Fruit fly (Drosophila melanogaster) whole organism, embryonic: ENCODE results near the gene CG43230.

Experiments used
- ATbp ChIP-seq: fragments of 200-800 bp; sonication (Bioruptor generic); optimal IDR thresholded peaks from 2 replicates; lab custom pipeline; 2017; ENCODE audit warnings: missing biosample characterization, mild to moderate bottlenecking, missing genetic modification characterization, missing genetic modification reagents
- Antp ChIP-seq: fragments of 200-800 bp; sonication (Bioruptor generic); optimal IDR thresholded peaks from 3 replicates; lab custom pipeline; 2016; ENCODE audit warnings: missing biosample characterization, missing genetic modification characterization
- B-H1 ChIP-seq: fragments of 200-800 bp; sonication (Bioruptor generic); IDR thresholded peaks from 3 replicates; pipeline ENCODE4 v1.3.6; 2022; ENCODE audit warnings: missing biosample characterization, missing genetic modification characterization
- CG10267 ChIP-seq: fragments of 200-800 bp; sonication (Bioruptor generic); optimal IDR thresholded peaks from 2 replicates; lab custom pipeline; 2018; ENCODE audit warnings: missing biosample characterization, mild to moderate bottlenecking, missing genetic modification characterization, moderate library complexity
- CG10431 ChIP-seq: fragments of 200-800 bp; sonication (Bioruptor generic); optimal IDR thresholded peaks from 3 replicates; lab custom pipeline; 2018; ENCODE audit warnings: missing biosample characterization, mild to moderate bottlenecking, missing genetic modification characterization
- CG12236 ChIP-seq: fragments of 200-800 bp; sonication (Bioruptor generic); optimal IDR thresholded peaks from 2 replicates; lab custom pipeline; 2016; ENCODE audit warnings: missing biosample characterization, missing genetic modification characterization
- CG13424 ChIP-seq: fragments of 200-800 bp; sonication (Bioruptor generic); optimal IDR thresholded peaks from 2 replicates; lab custom pipeline; 2019; ENCODE audit warnings: missing biosample characterization, mild to moderate bottlenecking, missing genetic modification characterization, moderate library complexity
- CG15479 ChIP-seq: fragments of 200-800 bp; sonication (Bioruptor generic); optimal IDR thresholded peaks from 3 replicates; lab custom pipeline; 2019; ENCODE audit warnings: missing biosample characterization, mild to moderate bottlenecking, missing genetic modification characterization, moderate library complexity
- CG15696 ChIP-seq: fragments of 200-800 bp; sonication (Bioruptor generic); optimal IDR thresholded peaks from 2 replicates; lab custom pipeline; 2019; ENCODE audit warnings: missing biosample characterization, mild to moderate bottlenecking, missing genetic modification characterization, moderate library complexity
- CG1647 ChIP-seq: fragments of 200-800 bp; sonication (Bioruptor generic); optimal IDR thresholded peaks from 3 replicates; lab custom pipeline; 2016; ENCODE audit warnings: missing biosample characterization, missing genetic modification characterization
- CG2678 ChIP-seq: fragments of 200-800 bp; sonication (Bioruptor generic); optimal IDR thresholded peaks from 3 replicates; lab custom pipeline; 2019; ENCODE audit warnings: missing biosample characterization, mild to moderate bottlenecking, missing genetic modification characterization, moderate library complexity
- CG30020 ChIP-seq: fragments of 200-800 bp; optimal IDR thresholded peaks from 2 replicates; lab custom pipeline; 2019; ENCODE audit warnings: missing biosample characterization, mild to moderate bottlenecking, missing genetic modification characterization, moderate library complexity
- CG30431 ChIP-seq: fragments of 200-800 bp; sonication (Bioruptor generic); optimal IDR thresholded peaks from 2 replicates; lab custom pipeline; 2017; ENCODE audit warnings: missing biosample characterization, missing genetic modification characterization
- CG32532 ChIP-seq: fragments of 200-800 bp; sonication (Bioruptor generic); IDR thresholded peaks from 2 replicates; pipeline ENCODE4 v1.3.6; 2022; ENCODE audit warnings: missing biosample characterization, missing genetic modification characterization
- CG4282 ChIP-seq: fragments of 200-800 bp; sonication (Bioruptor generic); optimal IDR thresholded peaks from 2 replicates; lab custom pipeline; 2016; ENCODE audit warnings: missing biosample characterization, missing genetic modification characterization
- CG4730 ChIP-seq: fragments of 200-800 bp; sonication (Bioruptor generic); IDR thresholded peaks from 2 replicates; pipeline ENCODE4 v1.3.6; 2022; ENCODE audit warnings: missing biosample characterization, missing genetic modification characterization
- CG5180 ChIP-seq: fragments of 200-800 bp; sonication (Bioruptor generic); optimal IDR thresholded peaks from 3 replicates; lab custom pipeline; 2017; ENCODE audit warnings: missing biosample characterization, missing genetic modification characterization, mild to moderate bottlenecking, moderate library complexity, missing genetic modification reagents
- CG7963 ChIP-seq: fragments of 200-800 bp; sonication (Bioruptor generic); IDR thresholded peaks from 3 replicates; pipeline ENCODE4 v1.3.6; 2022; ENCODE audit warnings: missing biosample characterization, missing genetic modification characterization; ENCODE audit not compliant: partially characterized antibody
- CG8281 ChIP-seq: fragments of 200-800 bp; sonication (Bioruptor generic); optimal IDR thresholded peaks from 2 replicates; lab custom pipeline; 2018; ENCODE audit warnings: missing biosample characterization, mild to moderate bottlenecking, missing genetic modification characterization, moderate library complexity
- CG8924 ChIP-seq: fragments of 200-800 bp; optimal IDR thresholded peaks from 3 replicates; lab custom pipeline; 2019; ENCODE audit warnings: missing biosample characterization, mild to moderate bottlenecking, missing genetic modification characterization, moderate library complexity
- D19B ChIP-seq: fragments of 200-800 bp; sonication (Bioruptor generic); optimal IDR thresholded peaks from 2 replicates; lab custom pipeline; 2017; ENCODE audit warnings: missing biosample characterization, mild to moderate bottlenecking, missing genetic modification characterization
- Dip2 ChIP-seq: fragments of 200-800 bp; sonication (Bioruptor generic); IDR thresholded peaks from 2 replicates; pipeline ENCODE4 v1.3.6; 2022; ENCODE audit warnings: missing biosample characterization, missing genetic modification characterization
- Fer2 ChIP-seq: fragments of 200-800 bp; sonication (Bioruptor generic); optimal IDR thresholded peaks from 2 replicates; lab custom pipeline; 2018; ENCODE audit warnings: missing biosample characterization, mild to moderate bottlenecking, missing genetic modification characterization, moderate library complexity
- Hmr ChIP-seq: fragments of 200-800 bp; sonication (Bioruptor generic); optimal IDR thresholded peaks from 3 replicates; lab custom pipeline; 2017; ENCODE audit warnings: mild to moderate bottlenecking, missing biosample characterization, missing genetic modification reagents, missing genetic modification characterization
- Hsf ChIP-seq: fragments of 200-800 bp; sonication (Bioruptor generic); optimal IDR thresholded peaks from 3 replicates; lab custom pipeline; 2016; ENCODE audit warnings: missing biosample characterization, missing genetic modification characterization
- Mad ChIP-seq: fragments of 200-800 bp; sonication (Bioruptor generic); optimal IDR thresholded peaks from 2 replicates; lab custom pipeline; 2016; ENCODE audit warnings: missing biosample characterization, missing genetic modification characterization
- Myb ChIP-seq: fragments of 200-800 bp; sonication (Bioruptor generic); optimal IDR thresholded peaks from 2 replicates; lab custom pipeline; 2016; ENCODE audit warnings: missing biosample characterization, missing genetic modification characterization
- Usf ChIP-seq: fragments of 200-800 bp; sonication (Bioruptor generic); optimal IDR thresholded peaks from 2 replicates; lab custom pipeline; 2017; ENCODE audit warnings: missing genotype, missing biosample characterization, missing genetic modification characterization
- ato ChIP-seq: fragments of 200-800 bp; sonication (Bioruptor generic); IDR thresholded peaks from 2 replicates; pipeline ENCODE4 v1.3.6; 2022; ENCODE audit warnings: missing biosample characterization, missing genetic modification characterization; ENCODE audit not compliant: partially characterized antibody
- caup ChIP-seq: fragments of 200-800 bp; sonication (Bioruptor generic); optimal IDR thresholded peaks from 3 replicates; lab custom pipeline; 2017; ENCODE audit warnings: missing biosample characterization, mild to moderate bottlenecking, missing genetic modification characterization, moderate library complexity; ENCODE audit not compliant: severe bottlenecking
- crc ChIP-seq: fragments of 200-800 bp; sonication (Bioruptor generic); optimal IDR thresholded peaks from 2 replicates; lab custom pipeline; 2016; ENCODE audit warnings: missing biosample characterization, missing genetic modification characterization
- dimm ChIP-seq: fragments of 200-800 bp; sonication (Bioruptor generic); IDR thresholded peaks from 2 replicates; pipeline ENCODE4 v1.3.6; 2022; ENCODE audit warnings: missing biosample characterization, missing genetic modification characterization
- dm ChIP-seq: fragments of 200-800 bp; sonication (Bioruptor generic); optimal IDR thresholded peaks from 3 replicates; lab custom pipeline; 2016; ENCODE audit warnings: missing biosample characterization, missing genetic modification characterization
- dmrt99B ChIP-seq: fragments of 200-800 bp; sonication (Bioruptor generic); optimal IDR thresholded peaks from 2 replicates; lab custom pipeline; 2018; ENCODE audit warnings: missing biosample characterization, mild to moderate bottlenecking, missing genetic modification characterization, moderate library complexity
- en ChIP-seq: fragments of 200-800 bp; sonication (Bioruptor generic); optimal IDR thresholded peaks from 2 replicates; lab custom pipeline; 2016; ENCODE audit warnings: missing biosample characterization, missing genetic modification characterization
- exex ChIP-seq: fragments of 200-800 bp; sonication (Bioruptor generic); optimal IDR thresholded peaks from 4 replicates; lab custom pipeline; 2018; ENCODE audit warnings: missing biosample characterization, mild to moderate bottlenecking, missing genetic modification characterization, moderate library complexity
- gem ChIP-seq: fragments of 200-800 bp; sonication (Bioruptor generic); optimal IDR thresholded peaks from 2 replicates; lab custom pipeline; 2019; ENCODE audit warnings: missing biosample characterization, mild to moderate bottlenecking, missing genetic modification characterization, moderate library complexity
- lab ChIP-seq: fragments of 200-800 bp; sonication (Bioruptor generic); optimal IDR thresholded peaks from 3 replicates; lab custom pipeline; 2017; ENCODE audit warnings: missing biosample characterization, missing genetic modification characterization, mild to moderate bottlenecking, moderate library complexity, missing genetic modification reagents
- nerfin-1 ChIP-seq: fragments of 200-800 bp; sonication (Bioruptor generic); optimal IDR thresholded peaks from 3 replicates; lab custom pipeline; 2019; ENCODE audit warnings: missing biosample characterization, mild to moderate bottlenecking, missing genetic modification characterization, moderate library complexity
- odd ChIP-seq: fragments of 200-800 bp; sonication (Bioruptor generic); optimal IDR thresholded peaks from 2 replicates; lab custom pipeline; 2017; ENCODE audit warnings: missing biosample characterization, mild to moderate bottlenecking, missing genetic modification characterization
- pros ChIP-seq: fragments of 200-800 bp; sonication (Bioruptor generic); optimal IDR thresholded peaks from 3 replicates; lab custom pipeline; 2019; ENCODE audit warnings: missing biosample characterization, mild to moderate bottlenecking, missing genetic modification characterization, moderate library complexity
- salm ChIP-seq: fragments of 200-800 bp; sonication (Bioruptor generic); optimal IDR thresholded peaks from 2 replicates; lab custom pipeline; 2018; ENCODE audit warnings: missing biosample characterization, mild to moderate bottlenecking, missing genetic modification characterization
- sna ChIP-seq: fragments of 200-800 bp; sonication (Bioruptor generic); IDR thresholded peaks from 2 replicates; pipeline ENCODE4 v1.3.6; 2022; ENCODE audit warnings: missing biosample characterization, missing genetic modification characterization; ENCODE audit not compliant: partially characterized antibody
- sob ChIP-seq: fragments of 200-800 bp; sonication (Bioruptor generic); IDR thresholded peaks from 2 replicates; pipeline ENCODE4 v1.3.6; 2022; ENCODE audit warnings: missing biosample characterization, missing genetic modification characterization
- tna ChIP-seq: fragments of 200-800 bp; sonication (Bioruptor generic); IDR thresholded peaks from 2 replicates; pipeline ENCODE4 v1.3.6; 2022; ENCODE audit warnings: missing biosample characterization, missing genetic modification characterization; ENCODE audit not compliant: partially characterized antibody
- trh ChIP-seq: fragments of 200-800 bp; sonication (Bioruptor generic); optimal IDR thresholded peaks from 2 replicates; lab custom pipeline; 2016; ENCODE audit warnings: missing biosample characterization, missing genetic modification characterization
- tup ChIP-seq: fragments of 200-800 bp; sonication (Bioruptor generic); optimal IDR thresholded peaks from 2 replicates; lab custom pipeline; 2016; ENCODE audit warnings: missing biosample characterization, mild to moderate bottlenecking, missing genetic modification characterization, moderate library complexity
- tx ChIP-seq: fragments of 200-800 bp; sonication (Bioruptor generic); optimal IDR thresholded peaks from 2 replicates; lab custom pipeline; 2016; ENCODE audit warnings: missing biosample characterization, missing genetic modification characterization

The CG43230 gene

DNA sequence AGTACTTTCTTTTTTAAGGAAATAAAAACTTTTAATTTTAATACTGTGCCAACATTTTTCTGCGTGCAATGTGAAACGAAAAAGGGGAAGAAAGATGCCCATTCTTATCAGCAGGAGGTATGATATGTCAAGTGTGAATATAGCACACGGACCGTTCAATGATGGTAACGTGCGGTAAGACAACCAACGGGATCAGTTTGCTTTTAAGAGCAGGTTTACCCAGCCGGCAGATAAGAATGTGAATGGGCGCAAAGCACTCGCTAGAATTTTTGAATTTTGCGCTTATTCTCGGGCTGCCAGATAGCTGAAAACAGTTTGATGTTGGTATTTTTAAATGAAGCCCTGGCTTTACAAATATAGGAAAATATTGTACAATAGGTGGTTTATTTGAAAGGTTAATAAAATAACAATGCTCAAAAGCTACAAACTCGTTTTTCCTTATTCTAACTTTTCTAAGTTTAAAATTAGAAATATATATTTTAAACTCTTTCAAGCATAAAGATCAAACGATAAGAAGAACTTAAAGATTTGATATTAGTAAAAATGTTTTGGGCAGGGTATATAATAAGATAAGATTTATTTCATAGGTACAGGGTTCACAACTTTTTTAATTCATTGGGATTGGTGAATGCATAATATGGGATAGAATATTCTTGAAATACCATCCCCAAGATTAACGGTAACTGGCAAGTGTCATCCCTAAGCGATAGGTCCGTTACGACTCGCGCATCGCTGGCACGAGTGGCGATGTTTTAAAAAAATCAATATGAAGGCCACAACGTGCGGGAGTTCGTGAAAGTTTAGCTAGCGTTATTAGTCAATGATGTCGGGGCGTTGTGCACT lies 33.4 kb downstream of the CG43230 start, which contains the start of gene dao (continued):
- TF ChIP-seq CG4282, result no peak
- TF ChIP-seq Hmr (GFP tag; lab: Kevin White, UChicago), result peak; percentile 53
- no peak for TF ChIP-seq tx
- TF ChIP-seq CG30020 (tag; lab: Kevin White, UChicago), result peak; percentile 24
- peak; percentile 36; the same call in 1 of the 2 replicates for TF ChIP-seq tna (GFP tag; lab: Robert Waterston, UW)
- TF ChIP-seq caup (GFP tag; lab: Kevin White, UChicago), result peak; percentile 1
- peak; percentile 57 for TF ChIP-seq CG32532 (GFP tag; lab: Robert Waterston, UW)
- TF ChIP-seq salm (tag; lab: Kevin White, UChicago), result no peak
- peak; percentile 49 for TF ChIP-seq Hsf (GFP tag; lab: Kevin White, UChicago)
- no peak for TF ChIP-seq CG12236 (GFP tag; lab: Kevin White, UChicago)
- peak; percentile 21 for TF ChIP-seq CG8924 (tag; lab: Kevin White, UChicago)
- no peak for TF ChIP-seq Mad (GFP tag; lab: Kevin White, UChicago)
- peak; percentile 11 for TF ChIP-seq nerfin-1 (tag; lab: Kevin White, UChicago)
- TF ChIP-seq gem (tag; lab: Kevin White, UChicago), result peak; percentile 75
- peak; percentile 33 for TF ChIP-seq dmrt99B (tag; lab: Kevin White, UChicago)
- TF ChIP-seq D19B, result no peak
- peak; percentile 86 for TF ChIP-seq Myb (GFP tag; lab: Kevin White, UChicago)
- TF ChIP-seq CG10267 (tag; lab: Kevin White, UChicago), result peak; percentile 38
- TF ChIP-seq lab (GFP tag; lab: Kevin White, UChicago), result peak; percentile 18
- peak; percentile 10 for TF ChIP-seq Fer2 (tag; lab: Kevin White, UChicago)
- no peak for TF ChIP-seq en (GFP tag; lab: Kevin White, UChicago)
- no peak for TF ChIP-seq ATbp (GFP tag; lab: Kevin White, UChicago)
- TF ChIP-seq dimm, result no peak
- TF ChIP-seq CG15696 (tag; lab: Kevin White, UChicago), result peak; percentile 45
- TF ChIP-seq CG2678 (tag; lab: Kevin White, UChicago), result peak; percentile 59
- no peak for TF ChIP-seq odd (GFP tag; lab: Kevin White, UChicago)
- no peak for TF ChIP-seq CG8281
- TF ChIP-seq pros (GFP tag; lab: Kevin White, UChicago), result no peak
- no peak for TF ChIP-seq exex
- no peak for TF ChIP-seq trh (GFP tag; lab: Kevin White, UChicago)
- no peak for TF ChIP-seq CG5180
- no peak for TF ChIP-seq CG1647
- TF ChIP-seq CG30431 (GFP tag; lab: Kevin White, UChicago), result no peak
- TF ChIP-seq Dip2 (GFP tag; lab: Robert Waterston, UW), result no peak
- TF ChIP-seq B-H1 (GFP tag; lab: Robert Waterston, UW), result no peak
- TF ChIP-seq ato (GFP tag; lab: Robert Waterston, UW), result peak; percentile 41; the same call in 1 of the 2 replicates
- TF ChIP-seq Antp (GFP tag; lab: Kevin White, UChicago), result no peak
- no peak for TF ChIP-seq Usf
- TF ChIP-seq sna (GFP tag; lab: Robert Waterston, UW), result peak; percentile 68; the same call in 1 of the 2 replicates
- TF ChIP-seq crc (GFP tag; lab: Kevin White, UChicago), result no peak
- peak; percentile 58; the same call in 1 of the 2 replicates for TF ChIP-seq sob (GFP tag; lab: Robert Waterston, UW)
- peak; percentile 6; the same call in 1 of the 3 replicates for TF ChIP-seq CG7963 (GFP tag; lab: Robert Waterston, UW)
- TF ChIP-seq CG13424, result peak; percentile 39
- TF ChIP-seq tup (GFP tag; lab: Kevin White, UChicago), result no peak
- TF ChIP-seq dm (GFP tag; lab: Kevin White, UChicago), result peak; percentile 11
- TF ChIP-seq CG4730 (GFP tag; lab: Robert Waterston, UW), result no peak; the same call in 1 of the 2 replicates
- TF ChIP-seq CG15479 (GFP tag; lab: Kevin White, UChicago), result peak; percentile 45
- TF ChIP-seq CG10431 (GFP tag; lab: Kevin White, UChicago), result no peak
